Worm (Caenorhabditis elegans): Measurements from ENCODE around the gene atfs-1.

ce11 chrV:14226373-14226772, 32.9 kb downstream of the atfs-1 start, which contains the start of gene nep-21:
- TF ChIP-seq lir-3 (tag; optimal IDR thresholded peaks at IDR 0.05), result no peak
- no peak for TF ChIP-seq ama-1 (optimal IDR thresholded peaks at IDR 0.05)
- TF ChIP-seq nhr-11 (tag; optimal IDR thresholded peaks at IDR 0.05), result no peak
- no peak for TF ChIP-seq nhr-6 (tag; optimal IDR thresholded peaks at IDR 0.05)
- no peak for TF ChIP-seq pha-4 (GFP tag; IDR thresholded peaks at IDR 0.05)
- TF ChIP-seq pha-4 (tag; optimal IDR thresholded peaks at IDR 0.05), result no peak
- TF ChIP-seq nhr-76 (tag; optimal IDR thresholded peaks at IDR 0.05), result no peak

All from whole organism, L4 larva.